Worm (Caenorhabditis elegans) whole organism, L4/young adult: ENCODE measurements around the gene ubc-21.

Source experiments
- dao-5 ChIP-seq: sonication (generic microtip); optimal IDR thresholded peaks from 2 replicates; lab custom pipeline; 2016; ENCODE audit warnings: missing genotype, missing genetic modification characterization, moderate library complexity, missing compliant biosample characterization
- him-1 ChIP-seq: sonication (generic microtip); optimal IDR thresholded peaks from 2 replicates; lab custom pipeline; 2016; ENCODE audit warnings: missing genotype, missing genetic modification reagents, missing genetic modification characterization, missing compliant biosample characterization

DNA sequence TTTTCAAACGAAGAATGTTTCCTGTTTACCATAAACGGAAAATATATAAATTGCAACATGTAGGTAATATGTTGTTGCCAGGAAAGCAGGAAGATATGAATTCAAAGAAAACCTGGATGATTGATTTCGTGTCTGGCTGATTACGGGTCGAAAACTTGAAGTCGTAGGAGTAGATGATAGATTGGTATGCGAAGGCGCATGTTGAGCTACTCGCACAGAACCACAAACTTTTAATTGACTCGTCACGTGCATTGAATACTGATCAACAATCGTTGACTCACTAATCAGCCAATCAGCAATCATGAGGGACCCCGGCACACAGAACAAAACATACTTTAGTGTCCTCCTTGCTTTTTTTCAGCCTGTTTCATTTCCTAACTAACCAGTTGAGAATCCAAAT is 51.8 kb downstream of the ubc-21 start:
- no peak for TF ChIP-seq dao-5 (tag; lab: Kevin White, UChicago)
- TF ChIP-seq him-1 (tag; lab: Kevin White, UChicago), result no peak
